Fruit fly (Drosophila melanogaster): ENCODE results near the gene CenG1A.
A peak's percentile ranks its signal among the peaks of the same experiment; 100 is the strongest.

Gene CenG1A

DNA sequence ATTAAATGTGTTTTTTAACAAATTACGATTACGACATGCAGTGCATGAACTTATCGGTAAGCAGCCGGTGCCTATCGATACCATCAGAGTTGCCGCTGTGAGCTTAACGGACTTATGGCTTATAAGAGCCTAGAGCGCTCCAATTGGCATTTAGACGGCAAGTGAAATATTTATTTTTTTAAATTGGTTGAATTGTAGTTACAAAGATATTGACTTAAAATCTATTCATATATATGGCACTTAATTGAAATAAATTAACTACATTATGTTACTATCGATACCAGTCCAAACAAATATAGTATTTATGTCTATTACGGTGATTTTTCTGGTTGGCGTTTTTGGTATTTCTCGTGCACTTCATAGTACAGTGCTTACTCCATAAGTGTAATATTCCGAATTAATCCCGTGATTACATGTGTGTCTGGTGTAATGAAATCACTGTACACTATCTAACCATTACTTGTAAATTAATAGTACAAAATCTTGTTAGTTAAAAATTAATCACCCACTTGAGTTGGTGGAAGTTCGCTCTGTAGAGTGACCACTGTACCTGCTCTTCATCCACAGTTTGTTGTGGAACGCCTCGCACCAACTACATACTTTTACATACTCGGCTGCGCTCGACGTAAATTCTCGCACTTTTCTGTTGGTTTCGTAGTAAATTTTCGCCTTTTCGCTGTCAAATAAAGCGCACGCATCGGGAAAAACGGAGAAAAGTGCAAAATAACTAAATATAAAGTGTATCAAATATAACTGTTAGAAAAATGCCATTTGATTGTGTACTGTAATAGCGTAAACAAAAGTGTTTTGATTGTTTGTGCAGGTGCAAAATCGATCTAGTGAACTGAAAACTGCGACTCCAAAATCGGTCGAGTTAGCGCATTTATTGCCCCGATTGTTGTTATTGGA is at the start of gene CenG1A, which contains the start of gene mRpS23 (continued):
- TF ChIP-seq CG12155 (GFP tag; optimal IDR thresholded peaks at IDR 0.05), result peak; percentile 99
- TF ChIP-seq pfk (GFP tag; optimal IDR thresholded peaks at IDR 0.05), result peak; percentile 81
- TF ChIP-seq PHDP (tag; optimal IDR thresholded peaks at IDR 0.05), result peak; percentile 100
- peak; percentile 100 for TF ChIP-seq sens (GFP tag)
- TF ChIP-seq lilli (GFP tag; optimal IDR thresholded peaks at IDR 0.05), result peak; percentile 100
- TF ChIP-seq hth (optimal IDR thresholded peaks at IDR 0.05), result no peak
- TF ChIP-seq fd3F (GFP tag; optimal IDR thresholded peaks at IDR 0.05), result peak; percentile 100
- peak; percentile 99 for TF ChIP-seq dimm (GFP tag; IDR thresholded peaks at IDR 0.05)
- TF ChIP-seq CG16863 (GFP tag; optimal IDR thresholded peaks at IDR 0.05), result peak; percentile 100
- peak; percentile 100 for TF ChIP-seq ems (GFP tag; optimal IDR thresholded peaks at IDR 0.05)
- TF ChIP-seq twi (tag; optimal IDR thresholded peaks at IDR 0.05), result peak; percentile 98
- TF ChIP-seq Hsf (GFP tag; optimal IDR thresholded peaks at IDR 0.05), result peak; percentile 100
- peak; percentile 99 for TF ChIP-seq CG13894 (tag; optimal IDR thresholded peaks at IDR 0.05)
- no peak for TF ChIP-seq corto (GFP tag; optimal IDR thresholded peaks at IDR 0.05)
- TF ChIP-seq fd64A (GFP tag; optimal IDR thresholded peaks at IDR 0.05), result peak; percentile 100
- peak; percentile 99 for TF ChIP-seq CG31224 (GFP tag; IDR thresholded peaks at IDR 0.05)
- TF ChIP-seq ranshi (GFP tag; IDR thresholded peaks at IDR 0.05), result peak; percentile 100
- peak; percentile 100 for TF ChIP-seq CG9609 (GFP tag; optimal IDR thresholded peaks at IDR 0.05)
- TF ChIP-seq CG11504 (tag; optimal IDR thresholded peaks at IDR 0.05), result peak; percentile 99
- peak; percentile 100 for TF ChIP-seq vvl (GFP tag; IDR thresholded peaks at IDR 0.05)
- TF ChIP-seq Nf-YC (tag; optimal IDR thresholded peaks at IDR 0.05), result peak; percentile 94
- TF ChIP-seq sna (GFP tag; IDR thresholded peaks at IDR 0.05; ENCODE audit: partially characterized antibody), result peak; percentile 85
- peak; percentile 100 for TF ChIP-seq CG11093 (GFP tag; IDR thresholded peaks at IDR 0.05)
- TF ChIP-seq Myb (GFP tag; optimal IDR thresholded peaks at IDR 0.05), result peak; percentile 96
- TF ChIP-seq CG7963 (GFP tag; IDR thresholded peaks at IDR 0.05; ENCODE audit: partially characterized antibody), result peak; percentile 74; the same call in 2 of the 3 replicates
- peak; percentile 100 for TF ChIP-seq CG13296 (GFP tag; optimal IDR thresholded peaks at IDR 0.05)
- peak; percentile 100 for TF ChIP-seq CG6689 (GFP tag; IDR thresholded peaks at IDR 0.05)
- TF ChIP-seq fd96Cb (tag; optimal IDR thresholded peaks at IDR 0.05), result peak; percentile 100
- peak; percentile 99 for TF ChIP-seq CG31441 (GFP tag; IDR thresholded peaks at IDR 0.05)
- peak; percentile 100 for TF ChIP-seq tap (tag; optimal IDR thresholded peaks at IDR 0.05)
- TF ChIP-seq B-H1 (GFP tag; IDR thresholded peaks at IDR 0.05), result peak; percentile 100
- peak; percentile 100 for TF ChIP-seq CG10959 (GFP tag; IDR thresholded peaks at IDR 0.05)
- peak; percentile 100 for TF ChIP-seq bowl (GFP tag; IDR thresholded peaks at IDR 0.05)
- TF ChIP-seq NC2β (GFP tag; optimal IDR thresholded peaks at IDR 0.05), result peak; percentile 100
- peak; percentile 99 for TF ChIP-seq trh (GFP tag; optimal IDR thresholded peaks at IDR 0.05)
- peak; percentile 100 for TF ChIP-seq CG12744 (GFP tag; optimal IDR thresholded peaks at IDR 0.05)
- TF ChIP-seq CG2199 (GFP tag; IDR thresholded peaks at IDR 0.05), result peak; percentile 100
- peak; percentile 100 for TF ChIP-seq C15 (GFP tag; IDR thresholded peaks at IDR 0.05)
- TF ChIP-seq CG10209 (GFP tag; optimal IDR thresholded peaks at IDR 0.05), result peak; percentile 100
- TF ChIP-seq salm (tag; optimal IDR thresholded peaks at IDR 0.05), result peak; percentile 100
- peak; percentile 95 for TF ChIP-seq CG6654 (GFP tag; optimal IDR thresholded peaks at IDR 0.05)
- peak; percentile 99 for TF ChIP-seq GATAe (GFP tag; conservative IDR thresholded peaks at IDR 0.05)
- TF ChIP-seq dysf (GFP tag; IDR thresholded peaks at IDR 0.05), result peak; percentile 100
- TF ChIP-seq CG1603 (tag; optimal IDR thresholded peaks at IDR 0.05), result peak; percentile 99
- no peak for TF ChIP-seq lov (optimal IDR thresholded peaks at IDR 0.05)
- peak; percentile 100 for TF ChIP-seq lov (GFP tag; IDR thresholded peaks at IDR 0.05)
- TF ChIP-seq mld (GFP tag; IDR thresholded peaks at IDR 0.05; ENCODE audit: partially characterized antibody), result peak; percentile 70; the same call in 2 of the 3 replicates
- TF ChIP-seq Vsx1 (GFP tag; optimal IDR thresholded peaks at IDR 0.05), result peak; percentile 99
- peak; percentile 100 for TF ChIP-seq Xbp1 (GFP tag; optimal IDR thresholded peaks at IDR 0.05)

Data from whole organism, embryonic.